Worm (Caenorhabditis elegans) whole organism, young adult: ENCODE results near the gene B0416.4.

Experiments used
- B0035.1 ChIP-seq: sonication (generic microtip); optimal IDR thresholded peaks from 2 replicates; lab custom pipeline; 2016; ENCODE audit warnings: missing genetic modification characterization, mild to moderate bottlenecking, missing compliant biosample characterization, missing genotype, missing genetic modification reagents
- B0336.3 ChIP-seq: fragments of 200-800 bp; sonication (Bioruptor generic); IDR thresholded peaks from 2 replicates; pipeline ENCODE4 v1.3.6; 2022; ENCODE audit warnings: missing genetic modification characterization, missing compliant biosample characterization
- C06A6.2 ChIP-seq: fragments of 200-800 bp; sonication (Bioruptor generic); conservative IDR thresholded peaks from 2 replicates; pipeline ENCODE4 v1.3.6; 2022; ENCODE audit warnings: missing genetic modification characterization, missing compliant biosample characterization
- C17E4.6 ChIP-seq: fragments of 200-800 bp; sonication (Bioruptor generic); IDR thresholded peaks from 2 replicates; pipeline ENCODE4 v1.3.6; 2022; ENCODE audit warnings: missing genetic modification reagents, missing genetic modification characterization, missing compliant biosample characterization
- F39B2.1 ChIP-seq: fragments of 200-800 bp; sonication (Bioruptor generic); IDR thresholded peaks from 2 replicates; pipeline ENCODE4 v1.3.6; 2022; ENCODE audit warnings: missing genetic modification reagents, missing genetic modification characterization, missing compliant biosample characterization
- F55B11.4 ChIP-seq: sonication (generic microtip); optimal IDR thresholded peaks from 2 replicates; lab custom pipeline; 2016; ENCODE audit warnings: missing compliant biosample characterization, missing genetic modification characterization, borderline replicate concordance; ENCODE audit not compliant: insufficient read depth
- F57C9.4 ChIP-seq: sonication (generic microtip); optimal IDR thresholded peaks from 2 replicates; lab custom pipeline; 2017; ENCODE audit warnings: mild to moderate bottlenecking, missing genetic modification characterization, missing compliant biosample characterization
- T26A5.8 ChIP-seq: sonication (generic microtip); optimal IDR thresholded peaks from 2 replicates; lab custom pipeline; 2016; ENCODE audit warnings: missing genetic modification characterization, missing compliant biosample characterization
- Y53G8AR.9 ChIP-seq: fragments of 200-800 bp; sonication (Bioruptor generic); conservative IDR thresholded peaks from 2 replicates; pipeline ENCODE4 v1.3.6; 2022; ENCODE audit warnings: missing genetic modification reagents, missing genetic modification characterization, missing compliant biosample characterization
- Y56A3A.18 ChIP-seq: fragments of 200-800 bp; sonication (Bioruptor generic); IDR thresholded peaks from 2 replicates; pipeline ENCODE4 v1.3.6; 2022; ENCODE audit warnings: missing genetic modification reagents, missing genetic modification characterization, missing compliant biosample characterization
- Y95B8A.8 ChIP-seq: fragments of 200-800 bp; sonication (Bioruptor generic); IDR thresholded peaks from 2 replicates; pipeline ENCODE4 v1.3.6; 2022; ENCODE audit warnings: missing genetic modification reagents, missing genetic modification characterization, missing compliant biosample characterization
- attf-3 ChIP-seq: fragments of 200-800 bp; sonication (Bioruptor generic); conservative IDR thresholded peaks from 2 replicates; pipeline ENCODE4 v1.3.6; 2022; ENCODE audit warnings: missing genetic modification reagents, missing genetic modification characterization, missing compliant biosample characterization
- cebp-2 ChIP-seq: fragments of 200-800 bp; sonication (Bioruptor generic); IDR thresholded peaks from 2 replicates; pipeline ENCODE4 v1.3.6; 2022; ENCODE audit warnings: missing genetic modification characterization, missing compliant biosample characterization
- ceh-79 ChIP-seq: sonication (generic microtip); optimal IDR thresholded peaks from 2 replicates; lab custom pipeline; 2017; ENCODE audit warnings: mild to moderate bottlenecking, missing genetic modification characterization, missing compliant biosample characterization
- chd-7 ChIP-seq: sonication (generic microtip); optimal IDR thresholded peaks from 2 replicates; lab custom pipeline; 2016; ENCODE audit warnings: mild to moderate bottlenecking, missing genetic modification characterization, moderate library complexity, missing compliant biosample characterization
- die-1 ChIP-seq: sonication (generic microtip); optimal IDR thresholded peaks from 2 replicates; lab custom pipeline; 2016; ENCODE audit warnings: missing genotype, mild to moderate bottlenecking, missing genetic modification characterization, missing compliant biosample characterization
- dox-1 ChIP-seq: fragments of 200-800 bp; sonication (Bioruptor generic); IDR thresholded peaks from 2 replicates; pipeline ENCODE4 v1.3.6; 2022; ENCODE audit warnings: missing genetic modification reagents, missing genetic modification characterization, missing compliant biosample characterization
- dpff-1 ChIP-seq: sonication (generic microtip); optimal IDR thresholded peaks from 2 replicates; lab custom pipeline; 2017; ENCODE audit warnings: mild to moderate bottlenecking, missing genetic modification characterization, missing compliant biosample characterization
- dpl-1 ChIP-seq: fragments of 150-350 bp; optimal IDR thresholded peaks from 2 replicates; lab custom pipeline; 2014; ENCODE audit warnings: missing biosample characterization, missing genetic modification reagents, missing genetic modification characterization
- egl-44 ChIP-seq: fragments of 200-800 bp; sonication (Bioruptor generic); IDR thresholded peaks from 2 replicates; pipeline ENCODE4 v1.3.6; 2022; ENCODE audit warnings: missing genetic modification reagents, missing genetic modification characterization, missing compliant biosample characterization
- fkh-3 ChIP-seq: sonication (generic microtip); optimal IDR thresholded peaks from 2 replicates; lab custom pipeline; 2016; ENCODE audit warnings: mild to moderate bottlenecking, missing genetic modification characterization, missing compliant biosample characterization
- hlh-26 ChIP-seq: fragments of 200-800 bp; sonication (Bioruptor generic); conservative IDR thresholded peaks from 2 replicates; pipeline ENCODE4 v1.3.6; 2022; ENCODE audit warnings: missing genetic modification reagents, missing genetic modification characterization, missing compliant biosample characterization
- hmg-1.2 ChIP-seq: fragments of 200-800 bp; sonication (Bioruptor generic); IDR thresholded peaks from 2 replicates; pipeline ENCODE4 v1.3.6; 2022; ENCODE audit warnings: missing genetic modification reagents, missing genetic modification characterization, missing compliant biosample characterization
- hsf-1 ChIP-seq: fragments of 200-800 bp; sonication (Bioruptor generic); IDR thresholded peaks from 2 replicates; pipeline ENCODE4 v1.3.6; 2022; ENCODE audit warnings: missing genetic modification reagents, missing genetic modification characterization, missing compliant biosample characterization
- let-526 ChIP-seq: fragments of 200-800 bp; sonication (Bioruptor generic); IDR thresholded peaks from 2 replicates; pipeline ENCODE4 v1.3.6; 2022; ENCODE audit warnings: missing genetic modification reagents, missing genetic modification characterization, missing compliant biosample characterization
- let-607 ChIP-seq, 2 experiments: fragments of 200-800 bp in 1 of 2; sonication (Bioruptor generic) in 1 of 2; sonication (generic microtip) in 1 of 2; optimal IDR thresholded peaks; 2 replicates each; lab custom pipeline; 2016 to 2018; ENCODE audit warnings: mild to moderate bottlenecking in 2 of 2, missing compliant biosample characterization in 2 of 2, missing genetic modification characterization in 2 of 2, moderate library complexity in 2 of 2, missing genotype in 1 of 2
- lin-35 ChIP-seq, 3 experiments: fragments of 150-350 bp in 2 of 3; sonication (generic microtip) in 1 of 3; optimal IDR thresholded peaks; 2 replicates each; lab custom pipeline; 2014 to 2018; ENCODE audit warnings: missing biosample characterization in 3 of 3, missing genetic modification characterization in 3 of 3, missing genetic modification reagents in 3 of 3
- lin-40 ChIP-seq: sonication (generic microtip); optimal IDR thresholded peaks from 2 replicates; lab custom pipeline; 2016; ENCODE audit warnings: missing genetic modification characterization, mild to moderate bottlenecking, missing compliant biosample characterization, missing genotype, missing genetic modification reagents
- lir-1 ChIP-seq: fragments of 200-800 bp; sonication (Bioruptor generic); conservative IDR thresholded peaks from 2 replicates; pipeline ENCODE4 v1.3.6; 2022; ENCODE audit warnings: missing genetic modification reagents, missing genetic modification characterization, missing compliant biosample characterization
- lsl-1 ChIP-seq: fragments of 200-800 bp; sonication (Bioruptor generic); optimal IDR thresholded peaks from 2 replicates; lab custom pipeline; 2018; ENCODE audit warnings: mild to moderate bottlenecking, missing genetic modification characterization, moderate library complexity, missing compliant biosample characterization
- madf-10 ChIP-seq: sonication (generic microtip); optimal IDR thresholded peaks from 2 replicates; lab custom pipeline; 2016; ENCODE audit warnings: mild to moderate bottlenecking, missing genetic modification characterization, missing compliant biosample characterization
- mcd-1 ChIP-seq: fragments of 200-800 bp; sonication (Bioruptor generic); IDR thresholded peaks from 2 replicates; pipeline ENCODE4 v1.3.6; 2022; ENCODE audit warnings: missing genetic modification reagents, missing genetic modification characterization, missing compliant biosample characterization
- mes-4 ChIP-seq: sonication (generic microtip); optimal IDR thresholded peaks from 2 replicates; lab custom pipeline; 2016; ENCODE audit warnings: missing genotype, missing genetic modification characterization, missing compliant biosample characterization
- nfyb-1 ChIP-seq: fragments of 200-800 bp; sonication (Bioruptor generic); IDR thresholded peaks from 2 replicates; pipeline ENCODE4 v1.3.6; 2022; ENCODE audit warnings: missing genetic modification reagents, missing genetic modification characterization, missing compliant biosample characterization
- rec-8 ChIP-seq, 2 experiments: sonication (generic microtip); optimal IDR thresholded peaks; 2 replicates each; lab custom pipeline; 2016; ENCODE audit warnings: mild to moderate bottlenecking in 2 of 2, missing genetic modification characterization in 2 of 2, missing genetic modification reagents in 2 of 2, missing genotype in 2 of 2, missing biosample characterization in 1 of 2, missing compliant biosample characterization in 1 of 2, moderate library complexity in 1 of 2
- sea-2 ChIP-seq: fragments of 200-800 bp; sonication (Bioruptor generic); IDR thresholded peaks from 2 replicates; pipeline ENCODE4 v1.3.6; 2022; ENCODE audit warnings: missing genetic modification characterization, missing compliant biosample characterization
- snpc-1.1 ChIP-seq: sonication (generic microtip); optimal IDR thresholded peaks from 2 replicates; lab custom pipeline; 2017; ENCODE audit warnings: missing genetic modification characterization, mild to moderate bottlenecking, missing compliant biosample characterization, antibody characterized with exemption, moderate library complexity, missing genotype, missing genetic modification reagents; ENCODE audit not compliant: insufficient read depth
- snpc-3.4 ChIP-seq: sonication (generic microtip); optimal IDR thresholded peaks from 2 replicates; lab custom pipeline; 2017; ENCODE audit warnings: missing genetic modification characterization, mild to moderate bottlenecking, missing compliant biosample characterization, antibody characterized with exemption, moderate library complexity, missing genotype, missing genetic modification reagents
- snpc-4 ChIP-seq, 5 experiments: fragments of 150-350 bp in 1 of 5; sonication (generic microtip) in 4 of 5; optimal IDR thresholded peaks; 2 replicates each; lab custom pipeline; 2014 to 2018; ENCODE audit warnings: missing genetic modification characterization in 5 of 5, missing biosample characterization in 3 of 5, antibody characterized with exemption in 2 of 5, mild to moderate bottlenecking in 2 of 5, missing compliant biosample characterization in 2 of 5, missing genotype in 2 of 5, moderate library complexity in 2 of 5, missing genetic modification reagents in 1 of 5
- somi-1 ChIP-seq: fragments of 200-800 bp; sonication (Bioruptor generic); optimal IDR thresholded peaks from 2 replicates; lab custom pipeline; 2018; ENCODE audit warnings: mild to moderate bottlenecking, missing genetic modification characterization, missing compliant biosample characterization
- tlf-1 ChIP-seq: fragments of 200-800 bp; sonication (Bioruptor generic); optimal IDR thresholded peaks from 2 replicates; lab custom pipeline; 2018; ENCODE audit warnings: mild to moderate bottlenecking, missing genetic modification characterization, missing compliant biosample characterization
- ztf-26 ChIP-seq: sonication (generic microtip); optimal IDR thresholded peaks from 2 replicates; lab custom pipeline; 2017; ENCODE audit warnings: missing genetic modification characterization, missing compliant biosample characterization
- ztf-6 ChIP-seq: fragments of 200-800 bp; sonication (Bioruptor generic); IDR thresholded peaks from 2 replicates; pipeline ENCODE4 v1.3.6; 2022; ENCODE audit warnings: missing genetic modification reagents, missing genetic modification characterization, missing compliant biosample characterization

The B0416.4 gene

DNA sequence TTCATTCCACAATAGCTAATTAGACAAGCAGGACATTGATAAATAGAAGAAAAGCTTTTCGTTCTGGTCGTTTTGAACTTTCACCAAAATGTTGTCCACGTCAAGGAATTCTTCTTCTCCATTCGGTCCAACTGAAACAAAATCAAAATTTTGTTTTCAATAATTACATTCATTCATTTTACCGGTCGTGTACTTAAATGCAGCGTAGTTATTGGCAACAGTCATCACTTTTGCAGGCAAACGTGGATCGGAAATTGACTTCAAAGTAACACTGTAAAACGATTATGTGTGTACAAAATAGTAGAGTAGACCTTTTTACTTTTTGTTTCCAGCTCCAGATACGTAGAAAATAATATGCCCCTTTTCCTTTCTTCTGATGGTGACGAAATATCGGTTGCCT, 22.8 kb upstream of the B0416.4 start:
- TF ChIP-seq let-526 (GFP tag; lab: Robert Waterston, UW) = no peak
- TF ChIP-seq F39B2.1 = no peak

DNA sequence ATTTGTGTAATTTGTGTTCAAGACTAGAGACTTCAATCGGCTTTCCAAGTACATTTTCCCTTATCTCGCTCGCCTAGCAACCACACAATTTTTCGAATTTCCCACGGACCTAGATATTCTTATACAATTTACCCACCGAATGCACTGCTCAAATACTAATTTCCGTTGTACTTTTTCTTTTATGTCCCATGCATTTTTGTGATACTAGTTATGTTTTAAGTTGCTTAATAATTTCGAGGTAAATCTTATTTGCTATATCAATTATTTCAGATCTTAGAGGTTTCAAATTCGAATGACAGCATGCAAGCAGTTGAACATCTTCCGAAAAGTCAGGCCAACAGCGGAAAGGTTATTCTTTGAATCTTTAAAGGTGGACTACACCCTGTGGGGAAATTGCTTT, 19.2 kb upstream of the B0416.4 start, which contains the start of gene F18G5.1:
F18G5.1 (plus strand) TSS at position 301 of the 400 bp plus-strand sequence.
- TF ChIP-seq C17E4.6 (GFP tag; lab: Robert Waterston, UW) (no peak), cebp-2 (GFP tag; lab: Robert Waterston, UW) (no peak), hmg-1.2 (GFP tag; lab: Robert Waterston, UW) (no peak), snpc-1.1 (no peak), Y95B8A.8 (GFP tag; lab: Robert Waterston, UW) (no peak), dpl-1 (GFP tag; lab: Kevin White, UChicago) (no peak)

DNA sequence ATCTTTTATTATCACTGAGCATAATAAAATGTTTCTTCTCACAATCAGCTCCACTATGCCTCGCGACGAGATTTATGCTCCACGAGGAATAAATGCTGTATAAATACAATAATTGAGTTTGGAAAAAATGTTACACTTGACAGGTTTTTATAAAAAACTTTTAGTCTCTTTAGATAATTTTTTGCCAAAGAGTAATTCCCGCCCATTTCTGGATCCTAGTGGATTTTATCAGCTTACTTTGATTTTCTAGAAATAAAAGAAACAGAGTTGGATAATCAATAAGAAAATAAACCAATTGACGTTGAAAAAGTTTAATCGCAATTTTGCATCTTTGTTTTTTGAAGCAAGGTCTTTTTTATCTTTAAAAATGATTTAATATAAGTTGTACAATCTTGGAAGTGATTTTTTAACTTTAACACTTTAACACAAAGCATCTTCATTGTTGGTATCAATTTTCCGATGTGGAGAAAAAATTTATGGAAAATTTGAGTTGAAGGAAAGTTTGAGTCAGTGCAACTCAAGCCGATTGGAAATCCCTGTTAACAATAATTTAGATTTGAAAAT, 17.0 kb upstream of the B0416.4 start:
- TF ChIP-seq B0336.3 = peak; percentile 54; the same call in 1 of the 2 replicates
- no peak for TF ChIP-seq dpff-1
- no peak for TF ChIP-seq sea-2 (GFP tag; lab: Robert Waterston, UW)
- no peak for TF ChIP-seq C06A6.2 (GFP tag; lab: Robert Waterston, UW)
- no peak for TF ChIP-seq F55B11.4 (tag; lab: Kevin White, UChicago)
- no peak for TF ChIP-seq snpc-4 (GFP tag; optimal IDR thresholded peaks at IDR 0.05; lab: Kevin White, UChicago)
- TF ChIP-seq snpc-4 (tag; optimal IDR thresholded peaks at IDR 0.05; lab: Kevin White, UChicago) = no peak
- no peak for TF ChIP-seq Y95B8A.8 (GFP tag; lab: Robert Waterston, UW)
- no peak for TF ChIP-seq dox-1
- TF ChIP-seq Y53G8AR.9 (GFP tag; lab: Robert Waterston, UW) = peak; percentile 70; the same call in 1 of the 2 replicates
- peak; percentile 0 for TF ChIP-seq madf-10
- TF ChIP-seq fkh-3 (tag; lab: Kevin White, UChicago) = no peak
- TF ChIP-seq B0035.1 (tag; lab: Kevin White, UChicago) = no peak
- TF ChIP-seq chd-7 (tag; lab: Kevin White, UChicago) = no peak
- TF ChIP-seq mcd-1 (GFP tag; lab: Robert Waterston, UW) = no peak
- TF ChIP-seq lin-35 (GFP tag; optimal IDR thresholded peaks at IDR 0.05; lab: Kevin White, UChicago) = no peak
- no peak for TF ChIP-seq ceh-79 (tag; lab: Kevin White, UChicago)
- TF ChIP-seq let-607 (tag; optimal IDR thresholded peaks at IDR 0.05; lab: Kevin White, UChicago) = no peak
- no peak for TF ChIP-seq snpc-3.4 (tag; lab: Kevin White, UChicago)
- TF ChIP-seq nfyb-1 = 0 out of 2 replicates have a peak, but pooled peaks have one; percentile 41
- no peak for TF ChIP-seq egl-44
- TF ChIP-seq dpl-1 (GFP tag; lab: Kevin White, UChicago) = no peak
- no peak for TF ChIP-seq ztf-6 (GFP tag; lab: Robert Waterston, UW)
- no peak for TF ChIP-seq somi-1 (GFP tag; lab: Kevin White, UChicago)
- no peak for TF ChIP-seq F57C9.4 (tag; lab: Kevin White, UChicago)
- TF ChIP-seq hsf-1 (GFP tag; lab: Robert Waterston, UW) = no peak
- TF ChIP-seq lsl-1 (GFP tag; lab: Kevin White, UChicago) = no peak
- TF ChIP-seq die-1 = no peak
- no peak for TF ChIP-seq lir-1 (GFP tag; lab: Robert Waterston, UW)
- no peak for TF ChIP-seq T26A5.8 (tag; lab: Kevin White, UChicago)
- peak; percentile 17 for TF ChIP-seq tlf-1
- TF ChIP-seq rec-8 (tag; optimal IDR thresholded peaks at IDR 0.05; lab: Kevin White, UChicago) = no peak
- no peak for TF ChIP-seq let-526 (GFP tag; lab: Robert Waterston, UW)
- TF ChIP-seq hlh-26 = no peak
- no peak for TF ChIP-seq ztf-26 (tag; lab: Kevin White, UChicago)
- TF ChIP-seq mes-4 (tag; lab: Kevin White, UChicago) = no peak
- TF ChIP-seq attf-3 = no peak
- TF ChIP-seq Y56A3A.18 (GFP tag; lab: Robert Waterston, UW) = peak; percentile 63; the same call in 1 of the 2 replicates
- TF ChIP-seq lin-40 (tag; lab: Kevin White, UChicago) = no peak
